Worm (Caenorhabditis elegans): Measurements from ENCODE around the gene Y39F10A.3.
"Not testable (repeated sequence)": the region's sequence is repeated elsewhere in the genome, so short reads cannot be mapped to it uniquely, and the experiment has no call there.

The Y39F10A.3 gene

ce11 chrII:782903-783302 is at the start of gene Y39F10A.3:
Y39F10A.3 (minus strand) TSS chrII:783003.
- no peak for TF ChIP-seq ref-1 (GFP tag; conservative IDR thresholded peaks at IDR 0.05)
- no peak for TF ChIP-seq ztf-29 (GFP tag; IDR thresholded peaks at IDR 0.05)
- no peak for TF ChIP-seq med-1 (GFP tag; optimal IDR thresholded peaks at IDR 0.05; ENCODE audit: insufficient read depth)
- no peak for TF ChIP-seq klf-2 (GFP tag; conservative IDR thresholded peaks at IDR 0.05)
- no peak for TF ChIP-seq flt-1 (GFP tag; IDR thresholded peaks at IDR 0.05)
- TF ChIP-seq tab-1 (GFP tag; IDR thresholded peaks at IDR 0.05) = no peak
- TF ChIP-seq ztf-23 (GFP tag; IDR thresholded peaks at IDR 0.05) = no peak
- no peak for TF ChIP-seq cog-1 (tag; optimal IDR thresholded peaks at IDR 0.05)
- no peak for TF ChIP-seq T22C8.4 (GFP tag; IDR thresholded peaks at IDR 0.05)

- no peak for TF ChIP-seq klf-2 (GFP tag; conservative IDR thresholded peaks at IDR 0.05)
- TF ChIP-seq cog-1 (tag; optimal IDR thresholded peaks at IDR 0.05) = no peak
- TF ChIP-seq ref-1 (GFP tag; conservative IDR thresholded peaks at IDR 0.05) = no peak
- TF ChIP-seq flt-1 (GFP tag; IDR thresholded peaks at IDR 0.05) = no peak
- no peak for TF ChIP-seq med-1 (GFP tag; optimal IDR thresholded peaks at IDR 0.05; ENCODE audit: insufficient read depth)
- no peak for TF ChIP-seq ztf-29 (GFP tag; IDR thresholded peaks at IDR 0.05)
- no peak for TF ChIP-seq ztf-23 (GFP tag; IDR thresholded peaks at IDR 0.05)
- TF ChIP-seq tab-1 (GFP tag; IDR thresholded peaks at IDR 0.05) = no peak
- TF ChIP-seq T22C8.4 (GFP tag; IDR thresholded peaks at IDR 0.05) = no peak
These were observed 42.7 kb upstream of the Y39F10A.3 start, which contains the start of gene F28A10.1 for ce11 chrII:825521-825920. F28A10.1 (plus strand) TSS chrII:825821.

ce11 chrII:823529-823928 is 40.7 kb upstream of the Y39F10A.3 start, which contains the start of gene F46F5.10:
F46F5.10 (plus strand) TSS chrII:823829.
- TF ChIP-seq ztf-23 (GFP tag; IDR thresholded peaks at IDR 0.05) (no peak), med-1 (GFP tag; optimal IDR thresholded peaks at IDR 0.05; ENCODE audit: insufficient read depth) (no peak), T22C8.4 (GFP tag; IDR thresholded peaks at IDR 0.05) (no peak), ref-1 (GFP tag; conservative IDR thresholded peaks at IDR 0.05) (no peak), tab-1 (GFP tag; IDR thresholded peaks at IDR 0.05) (no peak), klf-2 (GFP tag; conservative IDR thresholded peaks at IDR 0.05) (no peak), flt-1 (GFP tag; IDR thresholded peaks at IDR 0.05) (no peak), cog-1 (tag; optimal IDR thresholded peaks at IDR 0.05) (no peak), ztf-29 (GFP tag; IDR thresholded peaks at IDR 0.05) (no peak)

- TF ChIP-seq flt-1, T22C8.4, tab-1 (GFP tag; IDR thresholded peaks at IDR 0.05): not testable (repeated sequence)
These were observed 39.9 kb upstream of the Y39F10A.3 start, which contains the start of gene msrp-4 for ce11 chrII:822730-823129. msrp-4 (minus strand) TSS chrII:822830.

ce11 chrII:821514-821913 is 38.7 kb upstream of the Y39F10A.3 start, which contains the start of gene F46F5.8:
F46F5.8 (minus strand) TSS chrII:821614.
- TF ChIP-seq klf-2 (GFP tag; conservative IDR thresholded peaks at IDR 0.05) (no peak), tab-1 (GFP tag; IDR thresholded peaks at IDR 0.05) (no peak), ztf-23 (GFP tag; IDR thresholded peaks at IDR 0.05) (no peak), med-1 (GFP tag; optimal IDR thresholded peaks at IDR 0.05; ENCODE audit: insufficient read depth) (no peak), cog-1 (tag; optimal IDR thresholded peaks at IDR 0.05) (no peak), ztf-29 (GFP tag; IDR thresholded peaks at IDR 0.05) (no peak), T22C8.4 (GFP tag; IDR thresholded peaks at IDR 0.05) (no peak), flt-1 (GFP tag; IDR thresholded peaks at IDR 0.05) (no peak), ref-1 (GFP tag; conservative IDR thresholded peaks at IDR 0.05) (no peak)

- TF ChIP-seq ref-1 (GFP tag; conservative IDR thresholded peaks at IDR 0.05) (no peak), flt-1 (GFP tag; IDR thresholded peaks at IDR 0.05) (no peak), tab-1 (GFP tag; IDR thresholded peaks at IDR 0.05) (no peak), ztf-23 (GFP tag; IDR thresholded peaks at IDR 0.05) (no peak), ztf-29 (GFP tag; IDR thresholded peaks at IDR 0.05) (no peak), klf-2 (GFP tag; conservative IDR thresholded peaks at IDR 0.05) (no peak), T22C8.4 (GFP tag; IDR thresholded peaks at IDR 0.05) (no peak), cog-1 (tag; optimal IDR thresholded peaks at IDR 0.05) (no peak), med-1 (GFP tag; optimal IDR thresholded peaks at IDR 0.05; ENCODE audit: insufficient read depth) (no peak)
These were observed 37.7 kb upstream of the Y39F10A.3 start, which contains the start of gene F46F5.7 for ce11 chrII:820519-820918. F46F5.7 (minus strand) TSS chrII:820619.

ce11 chrII:814737-815136 is 31.9 kb upstream of the Y39F10A.3 start, which contains the start of gene msrp-3:
msrp-3 (minus strand) TSS chrII:814837.
- TF ChIP-seq klf-2 (GFP tag; conservative IDR thresholded peaks at IDR 0.05) = no peak
- no peak for TF ChIP-seq tab-1 (GFP tag; IDR thresholded peaks at IDR 0.05)
- TF ChIP-seq med-1 (GFP tag; optimal IDR thresholded peaks at IDR 0.05; ENCODE audit: insufficient read depth) = no peak
- TF ChIP-seq ztf-29 (GFP tag; IDR thresholded peaks at IDR 0.05) = no peak
- no peak for TF ChIP-seq flt-1 (GFP tag; IDR thresholded peaks at IDR 0.05)
- TF ChIP-seq ztf-23 (GFP tag; IDR thresholded peaks at IDR 0.05) = no peak
- TF ChIP-seq ref-1 (GFP tag; conservative IDR thresholded peaks at IDR 0.05) = no peak
- TF ChIP-seq T22C8.4 (GFP tag; IDR thresholded peaks at IDR 0.05) = no peak
- TF ChIP-seq cog-1 (tag; optimal IDR thresholded peaks at IDR 0.05) = no peak

ce11 chrII:812917-813316 is 30.1 kb upstream of the Y39F10A.3 start, which contains the start of gene F46F5.5:
F46F5.5 (minus strand) TSS chrII:813017.
- TF ChIP-seq ref-1 (GFP tag; conservative IDR thresholded peaks at IDR 0.05) (no peak), cog-1 (tag; optimal IDR thresholded peaks at IDR 0.05) (no peak), klf-2 (GFP tag; conservative IDR thresholded peaks at IDR 0.05) (no peak), tab-1 (GFP tag; IDR thresholded peaks at IDR 0.05) (no peak), ztf-23 (GFP tag; IDR thresholded peaks at IDR 0.05) (no peak), flt-1 (GFP tag; IDR thresholded peaks at IDR 0.05) (no peak), med-1 (GFP tag; optimal IDR thresholded peaks at IDR 0.05; ENCODE audit: insufficient read depth) (no peak), T22C8.4 (GFP tag; IDR thresholded peaks at IDR 0.05) (no peak), ztf-29 (GFP tag; IDR thresholded peaks at IDR 0.05) (no peak)

- TF ChIP-seq T22C8.4 (GFP tag; IDR thresholded peaks at IDR 0.05) (no peak), tab-1 (GFP tag; IDR thresholded peaks at IDR 0.05) (no peak), ztf-29 (GFP tag; IDR thresholded peaks at IDR 0.05) (no peak), klf-2 (GFP tag; conservative IDR thresholded peaks at IDR 0.05) (no peak), cog-1 (tag; optimal IDR thresholded peaks at IDR 0.05) (no peak), med-1 (GFP tag; optimal IDR thresholded peaks at IDR 0.05; ENCODE audit: insufficient read depth) (no peak), flt-1 (GFP tag; IDR thresholded peaks at IDR 0.05) (no peak), ztf-23 (GFP tag; IDR thresholded peaks at IDR 0.05) (no peak), ref-1 (GFP tag; conservative IDR thresholded peaks at IDR 0.05) (no peak)
These were observed 25.7 kb upstream of the Y39F10A.3 start, which contains the start of gene F46F5.11 for ce11 chrII:808457-808856. F46F5.11 (plus strand) TSS chrII:808757.

All from whole organism, midembryonic.